Worm (Caenorhabditis elegans) whole organism, young adult: ENCODE results near the gene ZK1055.6.

ENCODE experiments used
- B0035.1 ChIP-seq: sonication (generic microtip); optimal IDR thresholded peaks from 2 replicates; lab custom pipeline; 2016; ENCODE audit warnings: missing genetic modification characterization, mild to moderate bottlenecking, missing compliant biosample characterization, missing genotype, missing genetic modification reagents
- B0336.3 ChIP-seq: fragments of 200-800 bp; sonication (Bioruptor generic); IDR thresholded peaks from 2 replicates; pipeline ENCODE4 v1.3.6; 2022; ENCODE audit warnings: missing genetic modification characterization, missing compliant biosample characterization
- C17E4.6 ChIP-seq: fragments of 200-800 bp; sonication (Bioruptor generic); IDR thresholded peaks from 2 replicates; pipeline ENCODE4 v1.3.6; 2022; ENCODE audit warnings: missing genetic modification reagents, missing genetic modification characterization, missing compliant biosample characterization
- F10E7.11 ChIP-seq: sonication (generic microtip); optimal IDR thresholded peaks from 2 replicates; lab custom pipeline; 2017; ENCODE audit warnings: mild to moderate bottlenecking, missing genetic modification characterization, moderate library complexity, missing compliant biosample characterization
- F22D6.2 ChIP-seq: sonication (generic microtip); optimal IDR thresholded peaks from 2 replicates; lab custom pipeline; 2016; ENCODE audit warnings: mild to moderate bottlenecking, missing genetic modification characterization, missing compliant biosample characterization
- F23B12.7 ChIP-seq: sonication (generic microtip); optimal IDR thresholded peaks from 2 replicates; lab custom pipeline; 2017; ENCODE audit warnings: missing genetic modification characterization, mild to moderate bottlenecking, missing compliant biosample characterization, antibody characterized with exemption, moderate library complexity; ENCODE audit not compliant: insufficient read depth
- F37B4.10 ChIP-seq: fragments of 200-800 bp; sonication (Bioruptor generic); IDR thresholded peaks from 2 replicates; pipeline ENCODE4 v1.3.6; 2022; ENCODE audit warnings: missing genetic modification characterization, missing compliant biosample characterization
- F49E8.2 ChIP-seq: sonication (generic microtip); optimal IDR thresholded peaks from 3 replicates; lab custom pipeline; 2017; ENCODE audit warnings: missing genetic modification characterization, mild to moderate bottlenecking, missing compliant biosample characterization, antibody characterized with exemption, moderate library complexity; ENCODE audit not compliant: insufficient read depth
- F57C9.4 ChIP-seq: sonication (generic microtip); optimal IDR thresholded peaks from 2 replicates; lab custom pipeline; 2017; ENCODE audit warnings: mild to moderate bottlenecking, missing genetic modification characterization, missing compliant biosample characterization
- K11D2.4 ChIP-seq: fragments of 200-800 bp; sonication (Bioruptor generic); IDR thresholded peaks from 2 replicates; pipeline ENCODE4 v1.3.6; 2022; ENCODE audit warnings: missing genetic modification reagents, missing genetic modification characterization, missing compliant biosample characterization
- T26A5.8 ChIP-seq: sonication (generic microtip); optimal IDR thresholded peaks from 2 replicates; lab custom pipeline; 2016; ENCODE audit warnings: missing genetic modification characterization, missing compliant biosample characterization
- Y67H2A.10 ChIP-seq: fragments of 200-800 bp; sonication (Bioruptor generic); conservative IDR thresholded peaks from 2 replicates; pipeline ENCODE4 v1.3.6; 2022; ENCODE audit warnings: missing genetic modification reagents, missing genetic modification characterization, missing compliant biosample characterization
- Y95B8A.8 ChIP-seq: fragments of 200-800 bp; sonication (Bioruptor generic); IDR thresholded peaks from 2 replicates; pipeline ENCODE4 v1.3.6; 2022; ENCODE audit warnings: missing genetic modification reagents, missing genetic modification characterization, missing compliant biosample characterization
- ama-1 ChIP-seq, 3 experiments: fragments of 150-350 bp in 1 of 3; sonication (generic microtip) in 2 of 3; optimal IDR thresholded peaks; 2 replicates each; lab custom pipeline; 2014 to 2018; ENCODE audit warnings: missing biosample characterization in 2 of 3, missing genetic modification characterization in 2 of 3, missing genetic modification reagents in 2 of 3
- atf-7 ChIP-seq: sonication (generic microtip); optimal IDR thresholded peaks from 2 replicates; lab custom pipeline; 2017; ENCODE audit warnings: mild to moderate bottlenecking, missing genetic modification characterization, missing compliant biosample characterization
- attf-3 ChIP-seq: fragments of 200-800 bp; sonication (Bioruptor generic); conservative IDR thresholded peaks from 2 replicates; pipeline ENCODE4 v1.3.6; 2022; ENCODE audit warnings: missing genetic modification reagents, missing genetic modification characterization, missing compliant biosample characterization
- attf-5 ChIP-seq: fragments of 200-800 bp; sonication (Bioruptor generic); optimal IDR thresholded peaks from 2 replicates; lab custom pipeline; 2018; ENCODE audit warnings: mild to moderate bottlenecking, missing genetic modification characterization, missing compliant biosample characterization
- attf-6 ChIP-seq: fragments of 200-800 bp; sonication (Bioruptor generic); IDR thresholded peaks from 2 replicates; pipeline ENCODE4 v1.3.6; 2022; ENCODE audit warnings: missing genetic modification reagents, missing genetic modification characterization, missing compliant biosample characterization
- cebp-1 ChIP-seq, 2 experiments: fragments of 200-800 bp in 1 of 2; sonication (Bioruptor generic) in 1 of 2; sonication (generic microtip) in 1 of 2; IDR thresholded peaks in 1 of 2; optimal IDR thresholded peaks in 1 of 2; 2 replicates each; pipeline versions ENCODE4 v1.3.6 to Lab custom; 2017 to 2022; ENCODE audit warnings: missing compliant biosample characterization in 2 of 2, missing genetic modification characterization in 2 of 2, mild to moderate bottlenecking in 1 of 2, missing genetic modification reagents in 1 of 2, moderate library complexity in 1 of 2
- cebp-2 ChIP-seq: fragments of 200-800 bp; sonication (Bioruptor generic); IDR thresholded peaks from 2 replicates; pipeline ENCODE4 v1.3.6; 2022; ENCODE audit warnings: missing genetic modification characterization, missing compliant biosample characterization
- ceh-100 ChIP-seq: fragments of 200-800 bp; sonication (Bioruptor generic); IDR thresholded peaks from 2 replicates; pipeline ENCODE4 v1.3.6; 2022; ENCODE audit warnings: missing genetic modification reagents, missing genetic modification characterization, missing compliant biosample characterization
- ceh-27 ChIP-seq: fragments of 200-800 bp; sonication (Bioruptor generic); optimal IDR thresholded peaks from 2 replicates; lab custom pipeline; 2018; ENCODE audit warnings: mild to moderate bottlenecking, missing genetic modification characterization, moderate library complexity, missing compliant biosample characterization
- ceh-40 ChIP-seq: fragments of 200-800 bp; sonication (Bioruptor generic); IDR thresholded peaks from 2 replicates; pipeline ENCODE4 v1.3.6; 2022; ENCODE audit warnings: missing genetic modification characterization, missing compliant biosample characterization
- die-1 ChIP-seq: sonication (generic microtip); optimal IDR thresholded peaks from 2 replicates; lab custom pipeline; 2016; ENCODE audit warnings: missing genotype, mild to moderate bottlenecking, missing genetic modification characterization, missing compliant biosample characterization
- dpff-1 ChIP-seq: sonication (generic microtip); optimal IDR thresholded peaks from 2 replicates; lab custom pipeline; 2017; ENCODE audit warnings: mild to moderate bottlenecking, missing genetic modification characterization, missing compliant biosample characterization
- dpl-1 ChIP-seq: fragments of 150-350 bp; optimal IDR thresholded peaks from 2 replicates; lab custom pipeline; 2014; ENCODE audit warnings: missing biosample characterization, missing genetic modification reagents, missing genetic modification characterization
- egrh-3 ChIP-seq: fragments of 200-800 bp; sonication (Bioruptor generic); IDR thresholded peaks from 2 replicates; pipeline ENCODE4 v1.3.6; 2022; ENCODE audit warnings: missing genetic modification reagents, missing genetic modification characterization, missing compliant biosample characterization
- ekl-4 ChIP-seq: fragments of 200-800 bp; sonication (Bioruptor generic); IDR thresholded peaks from 2 replicates; pipeline ENCODE4 v1.3.6; 2022; ENCODE audit warnings: missing genetic modification reagents, missing genetic modification characterization, missing compliant biosample characterization
- ets-4 ChIP-seq: fragments of 200-800 bp; sonication (Bioruptor generic); optimal IDR thresholded peaks from 2 replicates; lab custom pipeline; 2018; ENCODE audit warnings: mild to moderate bottlenecking, missing genetic modification characterization, missing compliant biosample characterization
- gei-17 ChIP-seq: fragments of 200-800 bp; sonication (Bioruptor generic); optimal IDR thresholded peaks from 2 replicates; lab custom pipeline; 2018; ENCODE audit warnings: mild to moderate bottlenecking, missing genetic modification characterization, missing compliant biosample characterization
- him-1 ChIP-seq: sonication (generic microtip); optimal IDR thresholded peaks from 2 replicates; lab custom pipeline; 2016; ENCODE audit warnings: missing genotype, missing genetic modification reagents, missing genetic modification characterization, missing compliant biosample characterization
- hmg-1.2 ChIP-seq: fragments of 200-800 bp; sonication (Bioruptor generic); IDR thresholded peaks from 2 replicates; pipeline ENCODE4 v1.3.6; 2022; ENCODE audit warnings: missing genetic modification reagents, missing genetic modification characterization, missing compliant biosample characterization
- hmg-20 ChIP-seq: fragments of 200-800 bp; sonication (Bioruptor generic); IDR thresholded peaks from 2 replicates; pipeline ENCODE4 v1.3.6; 2022; ENCODE audit warnings: missing genetic modification reagents, missing genetic modification characterization, missing compliant biosample characterization
- lag-1 ChIP-seq: fragments of 200-800 bp; sonication (Bioruptor generic); IDR thresholded peaks from 2 replicates; pipeline ENCODE4 v1.3.6; 2022; ENCODE audit warnings: missing genetic modification reagents, missing genetic modification characterization, missing compliant biosample characterization
- lin-35 ChIP-seq, 3 experiments: fragments of 150-350 bp in 2 of 3; sonication (generic microtip) in 1 of 3; optimal IDR thresholded peaks; 2 replicates each; lab custom pipeline; 2014 to 2018; ENCODE audit warnings: missing biosample characterization in 3 of 3, missing genetic modification characterization in 3 of 3, missing genetic modification reagents in 3 of 3
- lin-40 ChIP-seq: sonication (generic microtip); optimal IDR thresholded peaks from 2 replicates; lab custom pipeline; 2016; ENCODE audit warnings: missing genetic modification characterization, mild to moderate bottlenecking, missing compliant biosample characterization, missing genotype, missing genetic modification reagents
- lin-54 ChIP-seq: fragments of 200-800 bp; sonication (Bioruptor generic); optimal IDR thresholded peaks from 2 replicates; lab custom pipeline; 2018; ENCODE audit warnings: mild to moderate bottlenecking, missing genetic modification characterization, missing compliant biosample characterization
- madf-8 ChIP-seq: fragments of 200-800 bp; sonication (Bioruptor generic); conservative IDR thresholded peaks from 2 replicates; pipeline ENCODE4 v1.3.6; 2022; ENCODE audit warnings: missing genetic modification reagents, missing genetic modification characterization, missing compliant biosample characterization
- nfya-2 ChIP-seq: fragments of 200-800 bp; sonication (Bioruptor generic); IDR thresholded peaks from 2 replicates; pipeline ENCODE4 v1.3.6; 2022; ENCODE audit warnings: missing genetic modification reagents, missing genetic modification characterization, missing compliant biosample characterization
- nhr-120 ChIP-seq: fragments of 200-800 bp; sonication (Bioruptor generic); IDR thresholded peaks from 2 replicates; pipeline ENCODE4 v1.3.6; 2022; ENCODE audit warnings: missing genetic modification characterization, missing compliant biosample characterization
- nhr-80 ChIP-seq: sonication (generic microtip); optimal IDR thresholded peaks from 2 replicates; lab custom pipeline; 2016; ENCODE audit warnings: missing genetic modification characterization, missing compliant biosample characterization
- sea-2 ChIP-seq: fragments of 200-800 bp; sonication (Bioruptor generic); IDR thresholded peaks from 2 replicates; pipeline ENCODE4 v1.3.6; 2022; ENCODE audit warnings: missing genetic modification characterization, missing compliant biosample characterization
- sptf-2 ChIP-seq: fragments of 200-800 bp; sonication (Bioruptor generic); optimal IDR thresholded peaks from 2 replicates; lab custom pipeline; 2018; ENCODE audit warnings: mild to moderate bottlenecking, missing genetic modification characterization, missing compliant biosample characterization
- unc-62 ChIP-seq: fragments of 150-350 bp; optimal IDR thresholded peaks from 2 replicates; lab custom pipeline; 2014; ENCODE audit warnings: missing biosample characterization, missing genetic modification reagents, missing genetic modification characterization
- ztf-18 ChIP-seq: sonication (generic microtip); optimal IDR thresholded peaks from 2 replicates; lab custom pipeline; 2016; ENCODE audit warnings: missing genotype, mild to moderate bottlenecking, missing genetic modification characterization, missing compliant biosample characterization
- ztf-22 ChIP-seq: fragments of 200-800 bp; sonication (Bioruptor generic); optimal IDR thresholded peaks from 2 replicates; lab custom pipeline; 2018; ENCODE audit warnings: mild to moderate bottlenecking, missing genetic modification characterization, moderate library complexity, missing compliant biosample characterization
- ztf-3 ChIP-seq: fragments of 200-800 bp; sonication (Bioruptor generic); optimal IDR thresholded peaks from 2 replicates; lab custom pipeline; 2018; ENCODE audit warnings: mild to moderate bottlenecking, missing genetic modification characterization, missing compliant biosample characterization
- ztf-6 ChIP-seq: fragments of 200-800 bp; sonication (Bioruptor generic); IDR thresholded peaks from 2 replicates; pipeline ENCODE4 v1.3.6; 2022; ENCODE audit warnings: missing genetic modification reagents, missing genetic modification characterization, missing compliant biosample characterization

The ZK1055.6 gene

ce11 chrV:6559585-6559984, 42.8 kb downstream of the ZK1055.6 start (continued):
- 0 out of 2 replicates have a peak, but pooled peaks have one; percentile 45 for TF ChIP-seq cebp-1 (GFP tag; IDR thresholded peaks at IDR 0.05; lab: Robert Waterston, UW)
- no peak for TF ChIP-seq cebp-1 (tag; optimal IDR thresholded peaks at IDR 0.05; lab: Kevin White, UChicago)
- TF ChIP-seq ets-4: peak; percentile 60
- no peak for TF ChIP-seq nfya-2
- no peak for TF ChIP-seq F57C9.4 (tag; lab: Kevin White, UChicago)
- TF ChIP-seq ztf-22: no peak
- TF ChIP-seq gei-17 (GFP tag; lab: Kevin White, UChicago): no peak
- no peak for TF ChIP-seq unc-62 (GFP tag; lab: Kevin White, UChicago)
- TF ChIP-seq ama-1 (optimal IDR thresholded peaks at IDR 0.05; lab: Kevin White, UChicago): no peak
- TF ChIP-seq ama-1 (GFP tag; optimal IDR thresholded peaks at IDR 0.05; lab: Kevin White, UChicago): peak; percentile 56 to 87
- peak; percentile 76 for TF ChIP-seq attf-5
- peak; percentile 71 for TF ChIP-seq him-1 (tag; lab: Kevin White, UChicago)
- TF ChIP-seq K11D2.4: no peak
- no peak for TF ChIP-seq nhr-120 (GFP tag; lab: Robert Waterston, UW)
- peak; percentile 67 for TF ChIP-seq ztf-18
- peak; percentile 45 for TF ChIP-seq T26A5.8 (tag; lab: Kevin White, UChicago)
- TF ChIP-seq B0035.1 (tag; lab: Kevin White, UChicago): peak; percentile 31
- no peak for TF ChIP-seq dpl-1 (GFP tag; lab: Kevin White, UChicago)
- TF ChIP-seq sptf-2 (GFP tag; lab: Kevin White, UChicago): peak; percentile 90
- no peak for TF ChIP-seq sea-2
- TF ChIP-seq Y67H2A.10 (GFP tag; lab: Robert Waterston, UW): 0 out of 2 replicates have a peak, but pooled peaks have one; percentile 19
- TF ChIP-seq lin-40 (tag; lab: Kevin White, UChicago): no peak
- TF ChIP-seq ceh-100 (GFP tag; lab: Robert Waterston, UW): peak; percentile 49; the same call in 1 of the 2 replicates
- no peak for TF ChIP-seq ceh-40 (GFP tag; lab: Robert Waterston, UW)
- TF ChIP-seq madf-8 (GFP tag; lab: Robert Waterston, UW): peak; percentile 45
- peak; percentile 65 for TF ChIP-seq hmg-1.2
- no peak for TF ChIP-seq ceh-27 (GFP tag; lab: Kevin White, UChicago)
- TF ChIP-seq ztf-6: no peak
- TF ChIP-seq attf-3 (GFP tag; lab: Robert Waterston, UW): no peak
- 0 out of 2 replicates have a peak, but pooled peaks have one; percentile 42 for TF ChIP-seq cebp-2 (GFP tag; lab: Robert Waterston, UW)
- TF ChIP-seq C17E4.6 (GFP tag; lab: Robert Waterston, UW): no peak
- TF ChIP-seq dpff-1 (tag; lab: Kevin White, UChicago): no peak

DNA sequence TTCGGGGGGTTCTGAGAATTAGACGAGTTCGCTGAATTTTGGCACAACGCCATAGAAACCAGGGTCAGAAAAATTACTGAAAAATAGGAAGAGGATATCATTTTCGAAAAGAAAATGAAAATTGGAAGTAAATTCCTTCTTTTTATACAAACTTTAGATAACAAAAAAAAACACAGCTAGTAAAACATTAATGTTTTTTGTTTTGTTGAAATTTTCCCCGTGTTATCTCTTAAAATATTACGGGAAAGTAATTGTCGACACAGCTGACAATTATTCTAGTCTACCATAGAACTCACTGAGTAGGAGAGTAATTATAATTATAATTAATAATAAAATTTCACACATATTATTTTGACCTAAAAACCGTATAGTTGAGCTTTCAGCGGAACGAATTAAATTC, 43.3 kb downstream of the ZK1055.6 start, which contains the start of gene spp-26:
TSS of gene spp-26 (minus strand) at position 101 of the 400 bp plus-strand sequence.
- TF ChIP-seq lin-54 (GFP tag; lab: Kevin White, UChicago) (no peak), F23B12.7 (tag; lab: Kevin White, UChicago) (no peak), dpff-1 (tag; lab: Kevin White, UChicago) (no peak), F10E7.11 (tag; lab: Kevin White, UChicago) (no peak), F49E8.2 (tag; lab: Kevin White, UChicago) (no peak), nhr-80 (tag; lab: Kevin White, UChicago) (no peak), attf-6 (GFP tag; lab: Robert Waterston, UW) (no peak), atf-7 (tag; lab: Kevin White, UChicago) (no peak), F37B4.10 (GFP tag; lab: Robert Waterston, UW) (no peak), B0336.3 (no peak), ekl-4 (GFP tag; lab: Robert Waterston, UW) (no peak), lag-1 (GFP tag; lab: Robert Waterston, UW) (no peak), egrh-3 (GFP tag; lab: Robert Waterston, UW) (no peak), ztf-3 (no peak), hmg-20 (GFP tag; lab: Robert Waterston, UW) (no peak), T26A5.8 (tag; lab: Kevin White, UChicago) (no peak), die-1 (tag; lab: Kevin White, UChicago) (no peak), lin-35 (GFP tag; optimal IDR thresholded peaks at IDR 0.05; lab: Kevin White, UChicago) (no peak), F22D6.2 (tag; lab: Kevin White, UChicago) (no peak), Y95B8A.8 (GFP tag; lab: Robert Waterston, UW) (no peak)
